Fruit fly (Drosophila melanogaster) whole organism: Measurements from ENCODE around the gene Pyroxd1.

Experiments
- CG8478 ChIP-seq: fragments of >200 bp; optimal IDR thresholded peaks from 2 replicates; lab custom pipeline; 2018; ENCODE audit warnings: inconsistent platforms
- Dll ChIP-seq: fragments of >200 bp; optimal IDR thresholded peaks from 2 replicates; lab custom pipeline; 2017
- EcR ChIP-seq, 2 experiments: fragments of >200 bp; optimal IDR thresholded peaks; 2 replicates each; lab custom pipeline; 2017; ENCODE audit warnings: missing biosample characterization in 2 of 2, missing genetic modification characterization in 2 of 2, missing genetic modification reagents in 2 of 2
- psq ChIP-seq: fragments of >200 bp; optimal IDR thresholded peaks from 2 replicates; lab custom pipeline; 2017
- usp ChIP-seq: fragments of >200 bp; optimal IDR thresholded peaks from 2 replicates; lab custom pipeline; 2017; ENCODE audit warnings: missing biosample characterization, missing genetic modification characterization, mixed read lengths

dm6 chr2L:20091094-20091679 is at the start of gene Pyroxd1, which contains the start of gene CG10747:
- TF ChIP-seq usp (GFP tag; lab: Kevin White, UChicago) = no peak
- TF ChIP-seq CG8478 = no peak
- TF ChIP-seq Dll (lab: Kevin White, UChicago) = no peak
- TF ChIP-seq EcR (GFP tag; optimal IDR thresholded peaks at IDR 0.05; lab: Kevin White, UChicago) = no peak
- TF ChIP-seq psq (lab: Kevin White, UChicago) = no peak
